Worm (Caenorhabditis elegans) whole organism, early embryonic: ENCODE results near the gene mlt-7.

Experiments used
- B0310.2 ChIP-seq: sonication (generic microtip); optimal IDR thresholded peaks from 2 replicates; lab custom pipeline; 2016; ENCODE audit warnings: mild to moderate bottlenecking, missing genetic modification characterization, missing compliant biosample characterization
- F13C5.2 ChIP-seq: sonication (generic microtip); optimal IDR thresholded peaks from 2 replicates; lab custom pipeline; 2017; ENCODE audit warnings: mild to moderate bottlenecking, missing genetic modification characterization, inconsistent platforms, missing compliant biosample characterization
- ama-1 ChIP-seq: fragments of 150-350 bp; optimal IDR thresholded peaks from 2 replicates; lab custom pipeline; 2014
- ceh-13 ChIP-seq: fragments of 200-800 bp; sonication (Bioruptor generic); optimal IDR thresholded peaks from 2 replicates; lab custom pipeline; 2018; ENCODE audit warnings: mild to moderate bottlenecking, missing genetic modification characterization, missing compliant biosample characterization
- ceh-36 ChIP-seq: sonication (generic microtip); optimal IDR thresholded peaks from 2 replicates; lab custom pipeline; 2016; ENCODE audit warnings: missing genetic modification characterization, inconsistent platforms, missing compliant biosample characterization
- ets-7 ChIP-seq: sonication (generic microtip); optimal IDR thresholded peaks from 2 replicates; lab custom pipeline; 2016; ENCODE audit warnings: missing genotype, missing genetic modification characterization, missing compliant biosample characterization
- flt-1 ChIP-seq: fragments of 200-800 bp; sonication (Bioruptor generic); IDR thresholded peaks from 2 replicates; pipeline ENCODE4 v1.3.6; 2022; ENCODE audit warnings: missing genetic modification characterization, missing compliant biosample characterization
- hmbx-1 ChIP-seq: sonication (generic microtip); optimal IDR thresholded peaks from 2 replicates; lab custom pipeline; 2016; ENCODE audit warnings: mild to moderate bottlenecking, missing genetic modification characterization, missing compliant biosample characterization
- hmg-4 ChIP-seq: fragments of 200-800 bp; sonication (Bioruptor generic); optimal IDR thresholded peaks from 2 replicates; lab custom pipeline; 2018; ENCODE audit warnings: mild to moderate bottlenecking, missing genetic modification characterization, missing compliant biosample characterization
- hnd-1 ChIP-seq: sonication (generic microtip); optimal IDR thresholded peaks from 2 replicates; lab custom pipeline; 2016; ENCODE audit warnings: missing genetic modification characterization, missing compliant biosample characterization
- scrt-1 ChIP-seq: fragments of 200-800 bp; sonication (Bioruptor generic); IDR thresholded peaks from 2 replicates; pipeline ENCODE4 v1.3.6; 2022; ENCODE audit warnings: missing genetic modification characterization, missing compliant biosample characterization
- tbx-11 ChIP-seq: fragments of 200-800 bp; sonication (Bioruptor generic); IDR thresholded peaks from 2 replicates; pipeline ENCODE4 v1.3.6; 2022; ENCODE audit warnings: missing genetic modification characterization, missing compliant biosample characterization
- tra-4 ChIP-seq: sonication (generic microtip); optimal IDR thresholded peaks from 2 replicates; lab custom pipeline; 2017; ENCODE audit warnings: missing genetic modification characterization, missing compliant biosample characterization

DNA sequence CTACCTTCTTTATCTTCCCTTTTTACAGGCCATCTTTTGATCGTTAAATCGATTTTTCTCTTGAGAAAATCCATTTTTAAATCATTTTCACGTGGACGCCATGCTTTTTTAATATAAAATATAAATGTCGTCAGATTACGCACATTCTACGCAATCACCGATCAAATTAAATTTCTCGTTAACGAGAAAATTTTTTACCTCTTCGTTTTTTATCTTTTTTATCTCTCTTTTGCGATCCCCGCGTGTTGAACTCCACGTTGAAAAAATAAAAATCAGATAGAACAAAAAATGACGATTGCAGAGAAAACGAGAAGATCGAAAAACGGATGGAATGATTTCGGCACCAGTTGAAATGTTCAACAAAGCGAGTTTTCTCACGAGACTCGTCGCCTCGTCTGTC is 27.1 kb downstream of the mlt-7 start, which contains the start of gene bpnt-1:
- no peak for TF ChIP-seq hnd-1 (tag; lab: Kevin White, UChicago)
- TF ChIP-seq B0310.2 (tag; lab: Kevin White, UChicago), result no peak
- no peak for TF ChIP-seq ceh-36
- TF ChIP-seq hmg-4 (GFP tag; lab: Kevin White, UChicago), result no peak
- TF ChIP-seq flt-1, result no peak
- no peak for TF ChIP-seq ama-1
- no peak for TF ChIP-seq F13C5.2 (tag; lab: Kevin White, UChicago)
- TF ChIP-seq tra-4 (tag; lab: Kevin White, UChicago), result no peak
- no peak for TF ChIP-seq scrt-1
- no peak for TF ChIP-seq ceh-13 (GFP tag; lab: Kevin White, UChicago)
- no peak for TF ChIP-seq ets-7
- no peak for TF ChIP-seq tbx-11 (GFP tag; lab: Robert Waterston, UW)
- TF ChIP-seq hmbx-1 (tag; lab: Kevin White, UChicago), result no peak
